Worm (Caenorhabditis elegans) whole organism, L4 larva: Measurements from ENCODE around the gene elo-3.

Experiments used
- T26A8.4 ChIP-seq: fragments of 200-800 bp; sonication (Bioruptor generic); IDR thresholded peaks from 2 replicates; pipeline ENCODE4 v1.3.6; 2022; ENCODE audit warnings: missing genetic modification characterization, missing compliant biosample characterization
- Y75B8A.6 ChIP-seq: fragments of 200-800 bp; sonication (Bioruptor generic); IDR thresholded peaks from 2 replicates; pipeline ENCODE4 v1.3.6; 2022; ENCODE audit warnings: missing genetic modification reagents, missing genetic modification characterization, missing compliant biosample characterization
- ceh-28 ChIP-seq: fragments of 150-350 bp; optimal IDR thresholded peaks from 2 replicates; lab custom pipeline; 2014; ENCODE audit warnings: missing biosample characterization, missing genetic modification reagents, missing genetic modification characterization
- ceh-32 ChIP-seq: sonication (generic microtip); optimal IDR thresholded peaks from 2 replicates; lab custom pipeline; 2016; ENCODE audit warnings: mild to moderate bottlenecking, missing genetic modification characterization, missing compliant biosample characterization; ENCODE audit not compliant: poor library complexity
- dmd-6 ChIP-seq: fragments of 200-800 bp; sonication (Bioruptor generic); IDR thresholded peaks from 2 replicates; pipeline ENCODE4 v1.3.6; 2022; ENCODE audit warnings: missing genetic modification reagents, missing genetic modification characterization, missing compliant biosample characterization
- hif-1 ChIP-seq, 2 experiments: sonication (generic microtip); optimal IDR thresholded peaks; 2 replicates each; lab custom pipeline; 2016 to 2017; ENCODE audit warnings: missing compliant biosample characterization in 2 of 2, missing genetic modification characterization in 2 of 2, missing genetic modification reagents in 2 of 2, missing genotype in 2 of 2, mild to moderate bottlenecking in 1 of 2
- mdl-1 ChIP-seq, 2 experiments: fragments of 150-350 bp in 1 of 2; sonication (generic microtip) in 1 of 2; optimal IDR thresholded peaks; 2 replicates each; lab custom pipeline; 2014 to 2017; ENCODE audit warnings: missing biosample characterization in 2 of 2, missing genetic modification characterization in 2 of 2
- mxl-2 ChIP-seq: fragments of 200-800 bp; sonication (Bioruptor generic); conservative IDR thresholded peaks from 2 replicates; pipeline ENCODE4 v1.3.6; 2022; ENCODE audit warnings: missing genetic modification reagents, missing genetic modification characterization, missing compliant biosample characterization
- nhr-11 ChIP-seq: fragments of 150-350 bp; optimal IDR thresholded peaks from 2 replicates; lab custom pipeline; 2014; ENCODE audit warnings: missing biosample characterization, missing genetic modification characterization
- skn-1 ChIP-seq: fragments of 150-350 bp; optimal IDR thresholded peaks from 2 replicates; lab custom pipeline; 2014; ENCODE audit warnings: missing biosample characterization, missing genetic modification characterization
- ztf-11 ChIP-seq: fragments of 150-350 bp; optimal IDR thresholded peaks from 2 replicates; lab custom pipeline; 2014; ENCODE audit warnings: missing biosample characterization, missing genetic modification characterization

DNA sequence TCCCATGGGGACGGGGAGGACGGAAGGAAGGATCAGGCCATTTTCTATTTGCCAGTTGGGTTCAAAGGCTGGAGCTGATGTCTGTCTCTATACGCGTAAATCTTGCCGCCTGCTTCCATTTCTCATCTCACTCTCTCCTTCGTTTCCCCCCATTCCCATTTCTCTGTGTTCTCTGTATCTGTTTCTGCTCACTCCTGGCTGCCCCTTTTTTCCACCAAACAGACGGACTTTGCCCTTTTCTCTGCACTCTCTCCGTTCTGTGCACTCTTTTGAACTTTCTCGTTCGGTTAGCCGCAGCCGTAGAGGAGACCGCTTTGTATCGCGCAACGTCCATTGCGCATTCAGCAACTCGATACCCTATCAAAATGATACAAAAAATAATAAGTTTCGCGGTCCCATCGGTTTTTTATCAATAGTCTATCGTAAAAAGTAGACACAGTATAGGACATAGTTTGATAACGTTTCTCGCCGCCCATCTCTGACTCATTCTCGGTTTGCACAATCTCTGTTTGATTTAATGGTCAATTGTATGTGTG lies 2.1 kb upstream of the elo-3 start:
- TF ChIP-seq mxl-2 (GFP tag; lab: Robert Waterston, UW): no peak
- TF ChIP-seq ceh-28: no peak
- no peak for TF ChIP-seq hif-1 (tag; optimal IDR thresholded peaks at IDR 0.05; lab: Kevin White, UChicago)
- TF ChIP-seq nhr-11 (tag; lab: Kevin White, UChicago): peak; percentile 57
- no peak for TF ChIP-seq skn-1 (tag; lab: Kevin White, UChicago)
- peak in 1 of 2 experiments; percentile 19 for TF ChIP-seq mdl-1 (tag; optimal IDR thresholded peaks at IDR 0.05; lab: Kevin White, UChicago)
- TF ChIP-seq Y75B8A.6 (GFP tag; lab: Robert Waterston, UW): no peak
- 0 out of 2 replicates have a peak, but pooled peaks have one; percentile 41 for TF ChIP-seq T26A8.4 (GFP tag; lab: Robert Waterston, UW)
- TF ChIP-seq ztf-11: no peak
- peak; percentile 69; the same call in 1 of the 2 replicates for TF ChIP-seq dmd-6 (GFP tag; lab: Robert Waterston, UW)
- TF ChIP-seq ceh-32 (tag; lab: Kevin White, UChicago): no peak
